Worm (Caenorhabditis elegans) whole organism, late embryonic: ENCODE measurements around the gene F18A11.2.

Experiments
- ama-1 ChIP-seq: fragments of 150-350 bp; optimal IDR thresholded peaks from 2 replicates; lab custom pipeline; 2014
- ceh-24 ChIP-seq: sonication (generic microtip); optimal IDR thresholded peaks from 2 replicates; lab custom pipeline; 2016; ENCODE audit warnings: mild to moderate bottlenecking, missing genetic modification characterization, missing compliant biosample characterization
- che-1 ChIP-seq: sonication (generic microtip); optimal IDR thresholded peaks from 2 replicates; lab custom pipeline; 2016; ENCODE audit warnings: mild to moderate bottlenecking, missing genetic modification characterization, missing compliant biosample characterization
- eyg-1 ChIP-seq: sonication (generic microtip); optimal IDR thresholded peaks from 2 replicates; lab custom pipeline; 2016; ENCODE audit warnings: missing genotype, missing genetic modification characterization, missing compliant biosample characterization
- fkh-10 ChIP-seq: fragments of 150-350 bp; optimal IDR thresholded peaks from 2 replicates; lab custom pipeline; 2014; ENCODE audit warnings: missing biosample characterization, missing genetic modification reagents, missing genetic modification characterization
- hlh-30 ChIP-seq: sonication (generic microtip); optimal IDR thresholded peaks from 2 replicates; lab custom pipeline; 2017; ENCODE audit warnings: antibody characterized with exemption, missing genetic modification characterization, missing compliant biosample characterization; ENCODE audit not compliant: insufficient read depth
- mec-3 ChIP-seq: sonication (generic microtip); optimal IDR thresholded peaks from 2 replicates; lab custom pipeline; 2016; ENCODE audit warnings: borderline replicate concordance, missing genetic modification characterization, missing compliant biosample characterization
- nfya-1 ChIP-seq: sonication (generic microtip); optimal IDR thresholded peaks from 2 replicates; lab custom pipeline; 2017; ENCODE audit warnings: missing genetic modification characterization, mild to moderate bottlenecking, missing compliant biosample characterization, antibody characterized with exemption, moderate library complexity
- nhr-11 ChIP-seq: fragments of 150-350 bp; optimal IDR thresholded peaks from 2 replicates; lab custom pipeline; 2014; ENCODE audit warnings: missing biosample characterization, missing genetic modification characterization
- pax-1 ChIP-seq: fragments of 150-350 bp; optimal IDR thresholded peaks from 2 replicates; lab custom pipeline; 2014; ENCODE audit warnings: missing biosample characterization, missing genetic modification characterization
- pha-4 ChIP-seq: fragments of 150-350 bp; optimal IDR thresholded peaks from 2 replicates; lab custom pipeline; 2018; ENCODE audit warnings: missing biosample characterization, missing genetic modification reagents, missing genetic modification characterization
- sox-2 ChIP-seq: fragments of 200-800 bp; sonication (Bioruptor generic); IDR thresholded peaks from 2 replicates; pipeline ENCODE4 v1.3.6; 2022; ENCODE audit warnings: missing genetic modification reagents, missing genetic modification characterization, missing compliant biosample characterization
- unc-86 ChIP-seq: sonication (generic microtip); optimal IDR thresholded peaks from 2 replicates; lab custom pipeline; 2016; ENCODE audit warnings: missing genetic modification characterization, missing compliant biosample characterization

DNA sequence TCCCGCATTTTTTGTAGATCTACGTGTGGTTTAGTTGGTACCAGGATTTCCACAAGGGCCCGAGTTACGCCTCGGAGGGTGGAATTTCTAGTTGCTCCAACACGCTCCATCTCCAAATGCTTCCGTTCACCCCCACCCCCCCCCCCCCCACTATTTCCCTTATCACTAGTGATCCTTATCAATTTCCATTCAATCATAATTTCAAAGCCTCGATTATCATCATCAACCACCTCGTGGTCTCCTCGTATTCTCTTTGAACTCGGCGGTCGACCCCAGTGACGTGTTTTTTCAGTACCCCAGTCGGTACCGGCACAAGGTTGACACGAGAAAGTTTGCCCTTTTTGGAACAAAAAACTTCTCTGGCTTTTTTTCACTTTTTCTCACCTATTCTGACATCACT is 48.7 kb upstream of the F18A11.2 start:
- TF ChIP-seq unc-86 (tag; lab: Kevin White, UChicago) (no peak), pax-1 (tag; lab: Kevin White, UChicago) (no peak), ceh-24 (tag; lab: Kevin White, UChicago) (no peak), sox-2 (no peak), mec-3 (no peak), nhr-11 (tag; lab: Kevin White, UChicago) (no peak), fkh-10 (GFP tag; lab: Kevin White, UChicago) (no peak), eyg-1 (no peak), ama-1 (lab: Kevin White, UChicago) (no peak), nfya-1 (tag; lab: Kevin White, UChicago) (no peak), hlh-30 (no peak), pha-4 (no peak), che-1 (tag; lab: Kevin White, UChicago) (no peak)
